Fruit fly (Drosophila melanogaster) whole organism: Measurements from ENCODE around the gene CG11155.

ENCODE experiments used
- CG8478 ChIP-seq: fragments of >200 bp; optimal IDR thresholded peaks from 2 replicates; lab custom pipeline; 2018; ENCODE audit warnings: inconsistent platforms
- Dll ChIP-seq: fragments of >200 bp; optimal IDR thresholded peaks from 2 replicates; lab custom pipeline; 2017
- EcR ChIP-seq, 2 experiments: fragments of >200 bp; optimal IDR thresholded peaks; 2 replicates each; lab custom pipeline; 2017; ENCODE audit warnings: missing biosample characterization in 2 of 2, missing genetic modification characterization in 2 of 2, missing genetic modification reagents in 2 of 2
- pan ChIP-seq: fragments of >200 bp; optimal IDR thresholded peaks from 2 replicates; lab custom pipeline; 2017
- psq ChIP-seq: fragments of >200 bp; optimal IDR thresholded peaks from 2 replicates; lab custom pipeline; 2017
- usp ChIP-seq: fragments of >200 bp; optimal IDR thresholded peaks from 2 replicates; lab custom pipeline; 2017; ENCODE audit warnings: missing biosample characterization, missing genetic modification characterization, mixed read lengths

The CG11155 gene

DNA sequence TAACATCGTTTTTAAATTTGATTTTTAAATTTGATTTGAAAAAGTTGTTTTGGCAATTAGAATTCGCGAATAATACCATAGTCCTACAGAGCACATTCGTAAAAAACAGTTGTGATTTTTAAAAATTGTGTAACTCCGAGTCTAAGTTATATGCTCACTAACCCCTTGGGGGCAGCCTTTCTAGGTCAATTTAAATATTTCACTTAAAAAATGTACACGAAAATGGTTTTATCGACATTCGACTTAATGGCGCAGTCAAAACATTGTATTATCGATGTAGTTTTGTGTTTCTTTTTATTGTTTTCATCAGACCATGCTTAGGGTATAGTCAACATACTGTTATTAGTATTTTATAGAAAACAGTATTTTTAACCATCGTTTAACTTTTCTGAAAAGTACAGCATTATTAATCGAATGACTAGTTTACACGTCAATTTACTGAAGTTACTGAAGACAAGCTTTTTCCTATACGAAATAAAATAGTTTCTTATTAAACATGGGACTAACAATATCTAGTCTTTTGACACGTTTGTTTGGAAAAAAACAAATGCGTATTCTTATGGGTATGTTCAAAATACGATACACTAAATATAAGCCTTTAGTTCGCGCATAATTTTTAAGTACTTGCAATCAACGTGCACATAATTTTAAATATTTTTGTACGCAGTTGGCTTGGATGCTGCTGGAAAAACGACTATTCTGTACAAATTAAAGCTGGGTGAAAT lies 2.5 kb upstream of the CG11155 start, which contains the start of gene Arf4:
Gene Arf4, plus strand, starts transcription at position 399 of the 725 bp plus-strand sequence.
- TF ChIP-seq usp (GFP tag; lab: Kevin White, UChicago) = no peak
- TF ChIP-seq EcR (GFP tag; optimal IDR thresholded peaks at IDR 0.05; lab: Kevin White, UChicago) = no peak
- TF ChIP-seq CG8478 (lab: Kevin White, UChicago) = no peak
- TF ChIP-seq pan = no peak
- TF ChIP-seq psq (lab: Kevin White, UChicago) = no peak
- TF ChIP-seq Dll (lab: Kevin White, UChicago) = no peak

DNA sequence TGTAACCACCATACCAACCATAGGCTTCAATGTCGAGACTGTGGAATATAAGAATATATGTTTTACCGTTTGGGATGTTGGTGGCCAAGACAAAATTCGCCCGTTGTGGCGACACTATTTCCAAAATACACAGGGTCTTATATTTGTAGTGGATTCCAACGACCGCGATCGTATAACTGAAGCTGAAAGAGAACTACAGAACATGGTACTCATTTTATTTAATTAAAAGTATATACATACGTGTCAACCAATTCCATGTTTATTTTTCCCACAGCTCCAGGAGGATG lies 2.0 kb upstream of the CG11155 start:
- TF ChIP-seq EcR (GFP tag; optimal IDR thresholded peaks at IDR 0.05; lab: Kevin White, UChicago) (no peak), psq (lab: Kevin White, UChicago) (no peak), usp (GFP tag; lab: Kevin White, UChicago) (no peak), CG8478 (lab: Kevin White, UChicago) (no peak), Dll (lab: Kevin White, UChicago) (no peak), pan (no peak)

- no peak for TF ChIP-seq CG8478 (lab: Kevin White, UChicago)
- no peak for TF ChIP-seq EcR (GFP tag; optimal IDR thresholded peaks at IDR 0.05; lab: Kevin White, UChicago)
- no peak for TF ChIP-seq usp (GFP tag; lab: Kevin White, UChicago)
- TF ChIP-seq pan = no peak
- no peak for TF ChIP-seq psq (lab: Kevin White, UChicago)
- TF ChIP-seq Dll (lab: Kevin White, UChicago) = no peak
Observed at dm6 chr4:1127000-1127399, 598 bp downstream of the CG11155 start.

DNA sequence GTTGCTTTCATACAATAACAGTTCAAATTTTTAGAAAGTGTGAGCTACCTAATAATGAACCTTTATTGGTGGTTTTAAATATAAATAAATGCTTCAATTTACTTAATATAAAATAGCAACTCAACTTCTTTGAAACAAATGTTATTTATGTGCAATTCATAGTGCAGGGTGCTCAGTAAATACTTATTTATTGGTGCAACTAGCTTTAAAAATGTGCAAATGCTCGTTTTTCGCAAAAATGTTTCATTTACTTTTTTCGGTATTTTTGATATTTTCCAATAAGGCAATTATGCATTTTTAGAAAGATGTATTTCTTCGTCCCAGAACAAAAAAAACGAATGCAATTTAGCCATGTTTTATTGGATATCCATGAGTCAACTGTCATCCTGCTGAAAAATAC lies 18.3 kb downstream of the CG11155 start:
- TF ChIP-seq CG8478 (lab: Kevin White, UChicago) (no peak), usp (GFP tag; lab: Kevin White, UChicago) (no peak), Dll (lab: Kevin White, UChicago) (no peak), EcR (GFP tag; optimal IDR thresholded peaks at IDR 0.05; lab: Kevin White, UChicago) (no peak), psq (lab: Kevin White, UChicago) (no peak), pan (no peak)

DNA sequence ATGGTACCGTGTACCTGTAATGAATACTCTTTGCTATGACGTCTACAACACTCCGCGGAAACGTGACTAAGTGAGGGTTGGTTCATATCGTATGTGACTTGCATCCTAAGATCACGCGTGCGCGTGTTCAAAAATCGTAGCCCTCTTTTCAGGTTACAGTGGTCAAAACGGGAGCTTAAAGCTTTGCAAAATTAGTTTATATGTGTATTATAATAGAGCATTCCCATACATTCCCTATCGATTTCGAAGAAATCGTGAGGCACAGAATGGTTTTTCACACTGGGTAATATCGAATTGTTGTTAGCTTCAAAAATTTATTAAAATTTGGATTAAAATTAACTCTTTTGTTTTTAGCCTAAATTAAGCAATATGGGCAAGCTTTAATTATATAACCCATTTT lies 20.1 kb downstream of the CG11155 start:
- TF ChIP-seq pan = no peak
- no peak for TF ChIP-seq CG8478 (lab: Kevin White, UChicago)
- no peak for TF ChIP-seq psq (lab: Kevin White, UChicago)
- TF ChIP-seq Dll (lab: Kevin White, UChicago) = no peak
- TF ChIP-seq usp (GFP tag; lab: Kevin White, UChicago) = no peak
- no peak for TF ChIP-seq EcR (GFP tag; optimal IDR thresholded peaks at IDR 0.05; lab: Kevin White, UChicago)

DNA sequence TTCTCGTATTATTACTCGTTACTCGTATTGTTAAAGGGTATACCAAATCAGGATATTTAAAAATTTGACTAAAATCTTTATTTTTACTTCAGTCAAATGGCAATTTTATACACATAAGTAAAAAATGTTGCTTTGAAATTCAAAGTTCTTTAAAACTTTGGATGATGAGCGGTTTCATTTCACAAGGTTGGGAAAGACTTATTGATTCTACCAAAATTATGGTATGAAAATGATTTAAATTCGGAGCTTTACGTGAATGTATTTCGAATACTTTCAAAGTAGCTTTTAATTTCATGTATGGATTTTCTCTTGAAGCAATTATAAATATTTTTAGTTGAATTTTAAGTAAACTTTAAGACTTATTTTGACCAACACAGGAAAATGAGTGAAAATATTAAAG lies 20.8 kb downstream of the CG11155 start, which contains the start of gene Kif3C:
Gene Kif3C, plus strand, starts transcription at position 301 of the 400 bp plus-strand sequence.
- no peak for TF ChIP-seq pan
- no peak for TF ChIP-seq usp (GFP tag; lab: Kevin White, UChicago)
- TF ChIP-seq EcR (GFP tag; optimal IDR thresholded peaks at IDR 0.05; lab: Kevin White, UChicago) = no peak
- no peak for TF ChIP-seq psq (lab: Kevin White, UChicago)
- TF ChIP-seq CG8478 (lab: Kevin White, UChicago) = no peak
- no peak for TF ChIP-seq Dll (lab: Kevin White, UChicago)

- no peak for TF ChIP-seq CG8478 (lab: Kevin White, UChicago)
Observed at dm6 chr4:1147966-1148541, 21.7 kb downstream of the CG11155 start.

DNA sequence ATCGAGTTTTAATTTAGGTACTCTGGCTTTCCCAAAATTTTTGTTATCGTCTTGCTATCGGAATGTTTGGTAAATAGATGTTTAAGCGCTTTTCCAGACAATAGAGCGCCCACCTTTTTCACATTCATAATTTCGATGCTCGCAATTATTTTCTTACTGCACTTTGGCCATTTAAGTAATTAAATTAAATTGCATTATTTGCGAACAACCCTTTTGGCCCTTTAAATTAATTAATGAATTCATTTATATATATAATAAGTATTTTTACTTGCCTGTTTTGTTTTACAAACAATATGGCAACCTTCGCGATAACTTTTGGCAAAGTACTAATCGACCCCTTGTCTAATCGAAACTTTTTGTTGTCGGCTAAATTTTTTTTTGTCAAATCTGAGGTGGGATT lies 29.9 kb downstream of the CG11155 start:
- TF ChIP-seq pan (no peak), CG8478 (lab: Kevin White, UChicago) (no peak), usp (GFP tag; lab: Kevin White, UChicago) (no peak), psq (lab: Kevin White, UChicago) (no peak), EcR (GFP tag; optimal IDR thresholded peaks at IDR 0.05; lab: Kevin White, UChicago) (no peak), Dll (lab: Kevin White, UChicago) (no peak)

DNA sequence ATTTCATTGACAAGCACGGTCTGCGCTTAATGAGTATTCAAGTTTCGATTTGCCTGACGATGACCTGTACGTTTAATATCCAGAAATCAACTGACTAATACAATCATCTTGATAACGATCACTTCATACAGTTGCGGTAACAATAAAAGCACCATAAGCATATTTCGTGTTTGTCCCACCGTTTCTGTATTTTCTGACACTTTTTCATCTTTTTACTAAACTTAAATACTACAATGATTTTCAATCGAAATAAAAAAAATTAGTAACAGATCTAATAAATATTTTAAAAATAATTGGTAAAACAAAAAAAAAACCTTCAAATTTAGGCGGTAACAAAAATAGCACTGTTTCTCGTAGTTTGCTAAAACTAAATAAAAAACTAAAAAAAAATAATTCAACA lies 35.7 kb downstream of the CG11155 start, which contains the start of gene CG32017:
Gene CG32017, minus strand, starts transcription at position 101 of the 400 bp plus-strand sequence.
- TF ChIP-seq EcR (GFP tag; optimal IDR thresholded peaks at IDR 0.05; lab: Kevin White, UChicago) (no peak), usp (GFP tag; lab: Kevin White, UChicago) (no peak), CG8478 (lab: Kevin White, UChicago) (no peak), pan (no peak), Dll (lab: Kevin White, UChicago) (no peak), psq (lab: Kevin White, UChicago) (no peak)

DNA sequence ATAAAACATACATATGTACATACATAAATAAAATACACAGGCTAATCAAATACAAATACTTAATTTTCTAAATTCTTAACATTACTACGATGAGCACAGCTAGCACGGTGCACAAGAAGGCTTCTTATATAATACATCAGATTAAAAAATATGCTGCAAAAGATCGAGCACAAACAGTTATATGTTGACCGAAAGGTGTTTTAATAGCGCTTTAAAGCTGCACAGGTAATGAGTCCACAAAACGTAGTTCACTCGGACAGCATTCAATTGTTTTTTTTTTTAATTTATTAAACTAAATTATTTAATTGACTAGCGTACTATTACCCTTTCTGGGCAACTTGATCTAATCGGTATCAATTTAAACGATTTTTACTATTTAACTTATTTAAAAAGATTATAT lies 48.8 kb downstream of the CG11155 start:
- TF ChIP-seq Dll (lab: Kevin White, UChicago) = no peak
- TF ChIP-seq usp (GFP tag; lab: Kevin White, UChicago) = no peak
- TF ChIP-seq EcR (GFP tag; optimal IDR thresholded peaks at IDR 0.05; lab: Kevin White, UChicago) = no peak
- TF ChIP-seq pan = no peak
- TF ChIP-seq CG8478 (lab: Kevin White, UChicago) = no peak
- TF ChIP-seq psq (lab: Kevin White, UChicago) = no peak

- no peak for TF ChIP-seq usp (GFP tag; lab: Kevin White, UChicago)
- no peak for TF ChIP-seq pan
- no peak for TF ChIP-seq CG8478 (lab: Kevin White, UChicago)
- no peak for TF ChIP-seq psq (lab: Kevin White, UChicago)
- no peak for TF ChIP-seq Dll (lab: Kevin White, UChicago)
- TF ChIP-seq EcR (GFP tag; optimal IDR thresholded peaks at IDR 0.05; lab: Kevin White, UChicago) = no peak
Observed at dm6 chr4:1181591-1182125, 55.3 kb downstream of the CG11155 start, which contains the start of gene pho. Gene pho, minus strand, starts transcription at chr4:1181628.
